Fruit fly (Drosophila melanogaster): Measurements from ENCODE around the gene Mnt.

DNA sequence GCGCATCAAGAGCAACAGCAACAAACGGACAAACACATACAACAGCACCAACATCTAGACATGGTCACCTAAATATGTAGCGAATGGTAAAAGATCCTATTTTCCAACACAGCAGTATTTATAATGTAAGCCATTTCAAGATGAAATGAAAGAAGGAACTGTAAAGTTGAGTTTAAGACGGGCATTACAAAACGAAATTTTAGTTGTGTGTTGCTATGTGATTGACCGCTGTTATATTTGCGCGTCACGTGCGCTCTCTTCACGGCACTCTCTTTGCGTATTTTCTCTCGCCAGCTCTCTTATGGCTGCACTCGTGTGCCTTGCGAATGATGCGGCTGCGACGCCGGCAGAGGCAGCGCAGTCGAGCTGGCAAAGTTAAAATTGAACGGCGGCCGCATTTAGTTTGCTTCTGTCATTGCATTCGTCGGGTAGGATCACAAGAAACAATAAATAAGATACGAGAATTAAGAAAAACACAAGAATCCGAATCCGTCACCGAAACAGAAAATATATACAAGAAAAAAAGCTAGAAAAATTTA lies 16.3 kb downstream of the Mnt start:
- TF ChIP-seq HHEX (GFP tag; optimal IDR thresholded peaks at IDR 0.05), result peak; percentile 9
- no peak for TF ChIP-seq CG11723 (GFP tag; optimal IDR thresholded peaks at IDR 0.05)
- no peak for TF ChIP-seq Vsx1 (GFP tag; optimal IDR thresholded peaks at IDR 0.05)
- TF ChIP-seq CG32767 (GFP tag; IDR thresholded peaks at IDR 0.05), result 0 out of 2 replicates have a peak, but pooled peaks have one; percentile 38
- TF ChIP-seq CG9797 (GFP tag; optimal IDR thresholded peaks at IDR 0.05), result no peak
- TF ChIP-seq BEAF-32 (GFP tag; optimal IDR thresholded peaks at IDR 0.05), result no peak
- TF ChIP-seq CG32532 (GFP tag; IDR thresholded peaks at IDR 0.05), result peak; percentile 71
- TF ChIP-seq CG16779 (GFP tag; IDR thresholded peaks at IDR 0.05), result no peak
- peak; percentile 54 for TF ChIP-seq lilli (GFP tag; optimal IDR thresholded peaks at IDR 0.05)
- TF ChIP-seq caup (GFP tag; optimal IDR thresholded peaks at IDR 0.05; ENCODE audit: severe bottlenecking), result no peak
- TF ChIP-seq her (GFP tag; optimal IDR thresholded peaks at IDR 0.05), result peak; percentile 74
- TF ChIP-seq zf30C (GFP tag; optimal IDR thresholded peaks at IDR 0.05), result no peak
- no peak for TF ChIP-seq CG17912 (GFP tag; optimal IDR thresholded peaks at IDR 0.05)
